Worm (Caenorhabditis elegans): Measurements from ENCODE around the gene ddo-3.

- TF ChIP-seq nhr-237 (tag; optimal IDR thresholded peaks at IDR 0.05) (no peak), hlh-30 (tag; optimal IDR thresholded peaks at IDR 0.05; ENCODE audit: insufficient read depth) (no peak), unc-62 (GFP tag; optimal IDR thresholded peaks at IDR 0.05 in 1 of 2) (no peak), unc-62 (tag; optimal IDR thresholded peaks at IDR 0.05) (no peak), snpc-4 (tag; optimal IDR thresholded peaks at IDR 0.05) (no peak), pha-4 (GFP tag; IDR thresholded peaks at IDR 0.05) (no peak), pha-4 (tag; optimal IDR thresholded peaks at IDR 0.05) (no peak), nhr-77 (tag; optimal IDR thresholded peaks at IDR 0.05) (no peak), nhr-11 (tag; optimal IDR thresholded peaks at IDR 0.05) (no peak), dpl-1 (GFP tag; optimal IDR thresholded peaks at IDR 0.05) (peak; percentile 20), ceh-62 (tag; optimal IDR thresholded peaks at IDR 0.05) (no peak), daf-8 (GFP tag; IDR thresholded peaks at IDR 0.05) (no peak), zfp-2 (tag; optimal IDR thresholded peaks at IDR 0.05) (no peak), fos-1 (tag; optimal IDR thresholded peaks at IDR 0.05) (no peak), arid-1 (GFP tag; conservative IDR thresholded peaks at IDR 0.05) (no peak), duxl-1 (tag; optimal IDR thresholded peaks at IDR 0.05; ENCODE audit: poor library complexity) (no peak)
These were observed 16.7 kb downstream of the ddo-3 start for ce11 chrIII:6604317-6604716.

All from whole organism, L4 larva.